Fruit fly (Drosophila melanogaster) whole organism, adult: ENCODE data around the gene CG33777.

Source experiments
- CG11617 ChIP-seq: fragments of 200-800 bp; sonication (Bioruptor generic); optimal IDR thresholded peaks from 2 replicates; lab custom pipeline; 2017; ENCODE audit warnings: mild to moderate bottlenecking, missing biosample characterization, missing genetic modification reagents, missing genetic modification characterization
- CG12768 ChIP-seq: fragments of 200-800 bp; sonication (Bioruptor generic); optimal IDR thresholded peaks from 2 replicates; lab custom pipeline; 2017; ENCODE audit warnings: missing biosample characterization, missing genetic modification characterization, mild to moderate bottlenecking, moderate library complexity, missing genetic modification reagents
- CG14711 ChIP-seq: fragments of 200-800 bp; sonication (Bioruptor generic); optimal IDR thresholded peaks from 2 replicates; lab custom pipeline; 2018; ENCODE audit warnings: missing biosample characterization, mild to moderate bottlenecking, missing genetic modification characterization, moderate library complexity
- CG1620 ChIP-seq: fragments of 200-800 bp; sonication (Bioruptor generic); optimal IDR thresholded peaks from 2 replicates; lab custom pipeline; 2016; ENCODE audit warnings: missing biosample characterization, missing genetic modification characterization
- CG33017 ChIP-seq: fragments of 200-800 bp; sonication (Bioruptor generic); optimal IDR thresholded peaks from 2 replicates; lab custom pipeline; 2018; ENCODE audit warnings: missing biosample characterization, mild to moderate bottlenecking, missing genetic modification characterization, moderate library complexity
- CG5204 ChIP-seq: fragments of 200-800 bp; sonication (Bioruptor generic); optimal IDR thresholded peaks from 2 replicates; lab custom pipeline; 2016; ENCODE audit warnings: missing biosample characterization, missing genetic modification characterization
- CG7045 ChIP-seq: fragments of 200-800 bp; sonication (Bioruptor generic); optimal IDR thresholded peaks from 2 replicates; lab custom pipeline; 2017; ENCODE audit warnings: missing biosample characterization, mild to moderate bottlenecking, missing genetic modification characterization
- CG7101 ChIP-seq: fragments of 200-800 bp; sonication (Bioruptor generic); optimal IDR thresholded peaks from 2 replicates; lab custom pipeline; 2018; ENCODE audit warnings: missing biosample characterization, mild to moderate bottlenecking, missing genetic modification characterization, moderate library complexity
- Clk ChIP-seq: fragments of 200-800 bp; sonication (Bioruptor generic); optimal IDR thresholded peaks from 2 replicates; lab custom pipeline; 2017; ENCODE audit warnings: missing biosample characterization, missing genetic modification characterization
- Crg-1 ChIP-seq: fragments of 200-800 bp; sonication (Bioruptor generic); optimal IDR thresholded peaks from 2 replicates; lab custom pipeline; 2016; ENCODE audit warnings: missing biosample characterization, missing genetic modification characterization
- Hr96 ChIP-seq: fragments of 200-800 bp; sonication (Bioruptor generic); optimal IDR thresholded peaks from 2 replicates; lab custom pipeline; 2016; ENCODE audit warnings: missing biosample characterization, missing genetic modification characterization
- Mnt ChIP-seq: fragments of 200-800 bp; sonication (Bioruptor generic); optimal IDR thresholded peaks from 2 replicates; lab custom pipeline; 2016; ENCODE audit warnings: missing biosample characterization, mild to moderate bottlenecking, missing genetic modification characterization
- bab1 ChIP-seq: fragments of 200-800 bp; sonication (Bioruptor generic); optimal IDR thresholded peaks from 3 replicates; lab custom pipeline; 2019; ENCODE audit warnings: missing biosample characterization, mild to moderate bottlenecking, missing genetic modification characterization, moderate library complexity
- cic ChIP-seq: fragments of 200-800 bp; sonication (Bioruptor generic); optimal IDR thresholded peaks from 2 replicates; lab custom pipeline; 2017; ENCODE audit warnings: missing biosample characterization, mild to moderate bottlenecking, missing genetic modification characterization, moderate library complexity
- cnc ChIP-seq, 2 experiments: fragments of >200 bp; optimal IDR thresholded peaks; 2 replicates each; lab custom pipeline; 2017
- kay ChIP-seq: fragments of 200-800 bp; sonication (Bioruptor generic); peaks from one replicate; lab custom pipeline; 2016; ENCODE audit warnings: missing biosample characterization, missing genetic modification characterization, borderline replicate concordance
- ovo ChIP-seq: fragments of 200-800 bp; sonication (Bioruptor generic); optimal IDR thresholded peaks from 2 replicates; lab custom pipeline; 2016; ENCODE audit warnings: missing biosample characterization, missing genetic modification characterization
- pad ChIP-seq: fragments of 200-800 bp; sonication (Bioruptor generic); optimal IDR thresholded peaks from 3 replicates; lab custom pipeline; 2017; ENCODE audit warnings: missing biosample characterization, missing genetic modification characterization, mild to moderate bottlenecking, moderate library complexity, missing genetic modification reagents
- tj ChIP-seq: fragments of 200-800 bp; sonication (Bioruptor generic); optimal IDR thresholded peaks from 3 replicates; lab custom pipeline; 2017; ENCODE audit warnings: missing biosample characterization, mild to moderate bottlenecking, missing genetic modification characterization, moderate library complexity
- toe ChIP-seq: fragments of 200-800 bp; sonication (Bioruptor generic); optimal IDR thresholded peaks from 2 replicates; lab custom pipeline; 2016; ENCODE audit warnings: missing biosample characterization, missing genetic modification characterization

CG33777 gene

DNA sequence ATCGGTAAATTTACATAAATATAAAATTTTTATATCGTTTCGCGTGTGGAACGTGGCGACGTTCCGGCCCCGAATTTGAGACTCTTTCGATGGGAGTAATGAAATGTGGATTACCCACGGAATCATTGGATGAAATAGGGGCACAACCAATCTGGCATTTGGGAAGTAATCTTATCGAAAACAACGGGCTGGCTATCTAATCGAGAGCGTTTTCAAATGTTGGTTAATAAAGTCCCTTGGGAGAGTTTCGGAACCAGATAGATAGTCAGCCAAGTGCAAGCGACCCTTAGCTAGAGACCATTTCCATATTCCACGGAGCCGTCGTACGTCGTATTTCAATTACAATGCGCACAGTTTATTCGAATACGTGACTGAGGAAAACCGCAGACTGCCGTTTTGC lies 5.7 kb downstream of the CG33777 start:
- no peak for TF ChIP-seq CG33017
- TF ChIP-seq CG1620 (GFP tag; lab: Kevin White, UChicago) = no peak
- TF ChIP-seq CG14711 (tag; lab: Kevin White, UChicago) = no peak

- TF ChIP-seq toe (GFP tag; lab: Kevin White, UChicago) = no peak
- no peak for TF ChIP-seq CG33017
- TF ChIP-seq tj (GFP tag; lab: Kevin White, UChicago) = no peak
- no peak for TF ChIP-seq CG5204 (GFP tag; lab: Kevin White, UChicago)
- TF ChIP-seq CG7101 (tag; lab: Kevin White, UChicago) = no peak
- TF ChIP-seq pad (GFP tag; lab: Kevin White, UChicago) = no peak
- TF ChIP-seq kay (GFP tag; lab: Kevin White, UChicago) = no peak
- TF ChIP-seq CG14711 (tag; lab: Kevin White, UChicago) = no peak
- no peak for TF ChIP-seq CG7045 (GFP tag; lab: Kevin White, UChicago)
- no peak for TF ChIP-seq Crg-1
- no peak for TF ChIP-seq CG12768
- TF ChIP-seq CG11617 (GFP tag; lab: Kevin White, UChicago) = no peak
- TF ChIP-seq CG1620 (GFP tag; lab: Kevin White, UChicago) = no peak
- no peak for TF ChIP-seq cnc (optimal IDR thresholded peaks at IDR 0.05; lab: Kevin White, UChicago)
- no peak for TF ChIP-seq ovo (GFP tag; lab: Kevin White, UChicago)
- TF ChIP-seq bab1 (GFP tag; lab: Kevin White, UChicago) = no peak
- no peak for TF ChIP-seq cic (GFP tag; lab: Kevin White, UChicago)
- no peak for TF ChIP-seq Hr96 (GFP tag; lab: Kevin White, UChicago)
Observed at dm6 chr3L:4548380-4548779, 6.7 kb downstream of the CG33777 start.

dm6 chr3L:4546650-4547049 lies 8.4 kb downstream of the CG33777 start:
- no peak for TF ChIP-seq ovo (GFP tag; lab: Kevin White, UChicago)
- no peak for TF ChIP-seq CG7045 (GFP tag; lab: Kevin White, UChicago)

DNA sequence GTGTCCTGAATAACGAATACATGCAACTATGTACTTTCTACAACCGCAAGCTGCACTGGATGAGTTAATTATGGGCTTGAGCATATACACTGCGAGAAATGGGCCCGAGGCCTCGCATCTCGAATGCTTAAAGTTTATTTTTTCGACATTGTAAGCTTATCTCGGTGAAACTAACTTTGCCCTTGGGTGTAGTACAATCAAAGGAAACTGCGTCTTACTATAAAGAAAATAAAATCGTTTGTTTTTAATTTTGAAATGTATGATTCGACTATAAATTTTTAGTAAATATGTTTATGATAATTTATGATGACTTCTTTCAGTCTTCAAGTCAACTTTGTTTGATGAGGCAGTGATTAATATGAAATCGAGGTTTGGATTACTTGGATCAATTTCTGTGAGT lies 9.3 kb downstream of the CG33777 start:
- TF ChIP-seq CG33017 (no peak), CG5204 (GFP tag; lab: Kevin White, UChicago) (no peak), cnc (optimal IDR thresholded peaks at IDR 0.05; lab: Kevin White, UChicago) (no peak), pad (GFP tag; lab: Kevin White, UChicago) (no peak), Clk (GFP tag; lab: Kevin White, UChicago) (no peak), CG7045 (GFP tag; lab: Kevin White, UChicago) (no peak), ovo (GFP tag; lab: Kevin White, UChicago) (no peak), kay (GFP tag; lab: Kevin White, UChicago) (no peak), CG11617 (GFP tag; lab: Kevin White, UChicago) (no peak), CG7101 (tag; lab: Kevin White, UChicago) (no peak), bab1 (GFP tag; lab: Kevin White, UChicago) (no peak), Mnt (no peak), CG12768 (no peak), Hr96 (GFP tag; lab: Kevin White, UChicago) (no peak)

DNA sequence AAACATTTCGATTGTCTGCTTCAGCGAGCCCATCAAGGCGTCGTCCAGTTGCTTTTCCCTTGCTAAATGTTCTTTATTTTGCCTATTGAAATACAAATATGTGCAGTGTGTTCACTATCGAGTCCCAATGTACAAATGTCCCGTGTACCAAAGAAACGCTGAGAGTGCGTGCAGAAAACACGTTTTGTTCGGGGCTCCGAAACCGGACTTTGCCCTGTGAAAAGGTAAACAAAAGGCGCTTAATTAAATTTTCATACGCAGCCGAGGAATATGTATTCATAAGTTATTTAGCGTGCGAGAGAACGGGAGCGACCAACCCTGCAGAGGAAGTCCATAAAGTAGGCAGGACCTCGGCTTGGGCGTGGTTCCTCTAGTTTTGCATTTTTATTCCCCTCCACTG lies 9.9 kb downstream of the CG33777 start:
- no peak for TF ChIP-seq CG14711 (tag; lab: Kevin White, UChicago)
- no peak for TF ChIP-seq toe (GFP tag; lab: Kevin White, UChicago)
- no peak for TF ChIP-seq pad (GFP tag; lab: Kevin White, UChicago)
- no peak for TF ChIP-seq bab1 (GFP tag; lab: Kevin White, UChicago)
- no peak for TF ChIP-seq ovo (GFP tag; lab: Kevin White, UChicago)
- TF ChIP-seq CG33017 = no peak
- no peak for TF ChIP-seq CG12768
- no peak for TF ChIP-seq Mnt
- no peak for TF ChIP-seq Crg-1
- TF ChIP-seq cic (GFP tag; lab: Kevin White, UChicago) = no peak
- no peak for TF ChIP-seq CG5204 (GFP tag; lab: Kevin White, UChicago)

DNA sequence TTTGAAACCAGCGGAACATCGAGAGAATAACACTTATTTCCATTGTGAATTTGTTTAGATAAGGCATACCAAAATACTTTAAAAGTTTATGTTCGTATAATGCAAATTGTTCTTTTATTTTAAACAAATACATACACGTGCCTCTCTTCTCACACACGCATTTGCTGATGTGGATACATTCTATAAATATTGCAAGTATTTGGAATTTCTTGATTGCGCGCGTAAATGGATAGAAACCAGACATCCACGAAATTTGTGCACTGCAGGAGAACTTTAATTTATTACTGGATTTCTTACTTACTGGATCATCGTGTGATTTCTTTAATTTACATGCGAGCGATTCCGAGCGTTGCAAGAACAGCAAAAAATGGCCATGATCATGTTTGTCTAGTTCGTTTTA lies 10.4 kb downstream of the CG33777 start:
- TF ChIP-seq tj (GFP tag; lab: Kevin White, UChicago) (peak; percentile 49), pad (GFP tag; lab: Kevin White, UChicago) (no peak)

- TF ChIP-seq CG12768 (peak; percentile 55), pad (GFP tag; lab: Kevin White, UChicago) (no peak), CG33017 (no peak), toe (GFP tag; lab: Kevin White, UChicago) (peak; percentile 23), bab1 (GFP tag; lab: Kevin White, UChicago) (peak; percentile 6), Hr96 (GFP tag; lab: Kevin White, UChicago) (no peak), Mnt (peak; percentile 38), CG5204 (GFP tag; lab: Kevin White, UChicago) (no peak), ovo (GFP tag; lab: Kevin White, UChicago) (peak; percentile 15), CG1620 (GFP tag; lab: Kevin White, UChicago) (no peak), CG7045 (GFP tag; lab: Kevin White, UChicago) (no peak), kay (GFP tag; lab: Kevin White, UChicago) (no peak), cnc (optimal IDR thresholded peaks at IDR 0.05; lab: Kevin White, UChicago) (no peak), Crg-1 (no peak), Clk (GFP tag; lab: Kevin White, UChicago) (no peak), CG14711 (tag; lab: Kevin White, UChicago) (no peak), cic (GFP tag; lab: Kevin White, UChicago) (peak; percentile 66), CG11617 (GFP tag; lab: Kevin White, UChicago) (no peak), CG7101 (tag; lab: Kevin White, UChicago) (no peak), tj (GFP tag; lab: Kevin White, UChicago) (peak; percentile 36)
Observed at dm6 chr3L:4543807-4544197, 11.2 kb downstream of the CG33777 start.
